Fruit fly (Drosophila melanogaster): ENCODE data around the gene CG5498.

Gene CG5498

dm6 chr3L:20384086-20384810 is at the start of gene CG5498, which contains the start of gene fbl:
CG5498 (minus strand) TSS chr3L:20384109.
fbl (plus strand) TSS chr3L:20384429.
- TF ChIP-seq pan (optimal IDR thresholded peaks at IDR 0.05) (no peak), CG8478 (optimal IDR thresholded peaks at IDR 0.05) (no peak), EcR (GFP tag; optimal IDR thresholded peaks at IDR 0.05) (no peak)

dm6 chr3L:20432297-20432696 is 48.4 kb upstream of the CG5498 start, which contains the start of the genes Las and Psn:
Las (minus strand) TSS chr3L:20432361.
Psn (plus strand) TSS chr3L:20432468.
- TF ChIP-seq Dll (optimal IDR thresholded peaks at IDR 0.05) = no peak
- no peak for TF ChIP-seq psq (optimal IDR thresholded peaks at IDR 0.05)
- no peak for TF ChIP-seq CG8478 (optimal IDR thresholded peaks at IDR 0.05)
- no peak for TF ChIP-seq EcR (GFP tag; optimal IDR thresholded peaks at IDR 0.05)
- TF ChIP-seq pan (optimal IDR thresholded peaks at IDR 0.05) = no peak
- no peak for TF ChIP-seq usp (GFP tag; optimal IDR thresholded peaks at IDR 0.05)

DNA sequence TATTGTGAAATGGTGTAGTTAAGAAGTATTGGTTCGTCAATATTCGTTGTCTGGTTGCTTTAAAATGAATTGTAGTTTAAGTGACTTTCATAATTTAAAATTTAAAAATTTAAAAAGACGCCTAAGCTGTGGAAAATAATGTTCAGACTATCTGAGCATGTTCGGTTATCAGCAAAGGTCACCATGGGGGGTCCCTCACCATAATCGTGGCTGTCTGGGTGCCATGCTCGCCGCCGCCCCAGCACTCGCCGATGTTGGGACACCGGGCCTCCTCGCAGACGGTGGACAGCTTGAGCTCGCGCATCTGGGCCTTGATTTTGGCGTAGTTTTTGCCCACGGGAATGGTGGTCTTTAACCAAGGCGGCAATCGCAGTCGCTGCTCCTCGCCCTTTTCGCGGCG is 47.7 kb upstream of the CG5498 start:
- no peak for TF ChIP-seq CG8478 (optimal IDR thresholded peaks at IDR 0.05)
- TF ChIP-seq Dll (optimal IDR thresholded peaks at IDR 0.05) = no peak
- no peak for TF ChIP-seq pan (optimal IDR thresholded peaks at IDR 0.05)
- no peak for TF ChIP-seq psq (optimal IDR thresholded peaks at IDR 0.05)
- no peak for TF ChIP-seq EcR (GFP tag; optimal IDR thresholded peaks at IDR 0.05)
- TF ChIP-seq usp (GFP tag; optimal IDR thresholded peaks at IDR 0.05) = no peak

dm6 chr3L:20430182-20430581 is 46.3 kb upstream of the CG5498 start, which contains the start of gene CG5262:
CG5262 (minus strand) TSS chr3L:20430475.
- TF ChIP-seq Dll (optimal IDR thresholded peaks at IDR 0.05) = no peak
- no peak for TF ChIP-seq psq (optimal IDR thresholded peaks at IDR 0.05)
- no peak for TF ChIP-seq pan (optimal IDR thresholded peaks at IDR 0.05)
- no peak for TF ChIP-seq CG8478 (optimal IDR thresholded peaks at IDR 0.05)
- TF ChIP-seq EcR (GFP tag; optimal IDR thresholded peaks at IDR 0.05) = no peak
- TF ChIP-seq usp (GFP tag; optimal IDR thresholded peaks at IDR 0.05) = no peak

DNA sequence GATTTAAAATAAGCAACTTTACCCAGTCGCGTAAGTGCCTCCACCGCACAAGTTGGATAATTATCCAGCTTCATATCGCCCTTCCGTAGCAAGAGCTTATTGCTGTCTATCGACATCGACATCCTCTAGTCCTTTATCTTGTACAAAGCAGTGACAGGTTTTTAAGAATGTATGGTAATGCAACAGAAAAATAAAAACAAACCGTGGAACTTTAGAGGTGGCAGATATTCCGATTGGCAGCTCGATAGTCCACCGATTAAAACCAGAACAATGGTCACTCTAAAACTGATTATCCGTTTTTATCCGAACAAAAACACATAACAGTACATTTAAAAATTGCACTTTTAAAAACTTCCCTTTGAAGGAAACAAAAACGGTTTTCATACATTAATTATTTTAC is 43.5 kb upstream of the CG5498 start, which contains the start of gene CG5274:
TSS of gene CG5274 (minus strand) at position 218 of the 400 bp plus-strand sequence.
- TF ChIP-seq psq (optimal IDR thresholded peaks at IDR 0.05) (no peak), Dll (optimal IDR thresholded peaks at IDR 0.05) (no peak), pan (optimal IDR thresholded peaks at IDR 0.05) (no peak), usp (GFP tag; optimal IDR thresholded peaks at IDR 0.05) (no peak), CG8478 (optimal IDR thresholded peaks at IDR 0.05) (no peak), EcR (GFP tag; optimal IDR thresholded peaks at IDR 0.05) (no peak)

DNA sequence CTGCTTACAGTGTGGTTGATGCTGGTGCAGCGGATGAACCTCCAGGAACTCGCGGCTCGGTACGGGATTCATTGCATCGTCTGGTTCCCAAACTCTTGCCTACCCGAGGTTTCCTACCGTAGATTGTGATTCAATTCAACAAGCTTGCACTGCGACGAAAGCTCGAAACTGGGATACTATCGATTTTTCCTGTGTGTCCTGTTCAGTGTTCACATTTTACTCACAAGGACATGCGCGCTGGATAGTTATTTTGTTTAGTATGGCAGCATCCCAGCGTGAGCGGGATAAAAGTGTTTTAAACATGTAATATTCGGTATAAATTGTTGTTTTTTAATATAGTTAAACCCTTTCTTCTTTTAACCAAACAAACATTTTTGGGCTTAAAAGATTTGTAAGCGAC is 42.0 kb upstream of the CG5498 start, which contains the start of gene CG5282:
TSS of gene CG5282 (minus strand) at position 184 of the 400 bp plus-strand sequence.
- TF ChIP-seq usp (GFP tag; optimal IDR thresholded peaks at IDR 0.05) = no peak
- no peak for TF ChIP-seq CG8478 (optimal IDR thresholded peaks at IDR 0.05)
- TF ChIP-seq Dll (optimal IDR thresholded peaks at IDR 0.05) = no peak
- TF ChIP-seq pan (optimal IDR thresholded peaks at IDR 0.05) = no peak
- TF ChIP-seq psq (optimal IDR thresholded peaks at IDR 0.05) = no peak
- TF ChIP-seq EcR (GFP tag; optimal IDR thresholded peaks at IDR 0.05) = no peak

- no peak for TF ChIP-seq psq (optimal IDR thresholded peaks at IDR 0.05)
- TF ChIP-seq pan (optimal IDR thresholded peaks at IDR 0.05) = no peak
- no peak for TF ChIP-seq usp (GFP tag; optimal IDR thresholded peaks at IDR 0.05)
- TF ChIP-seq CG8478 (optimal IDR thresholded peaks at IDR 0.05) = no peak
- TF ChIP-seq Dll (optimal IDR thresholded peaks at IDR 0.05) = no peak
- TF ChIP-seq EcR (GFP tag; optimal IDR thresholded peaks at IDR 0.05) = no peak
Measured at dm6 chr3L:20413304-20413703, 29.4 kb upstream of the CG5498 start, which contains the start of gene zye. zye (plus strand) TSS chr3L:20413604.

DNA sequence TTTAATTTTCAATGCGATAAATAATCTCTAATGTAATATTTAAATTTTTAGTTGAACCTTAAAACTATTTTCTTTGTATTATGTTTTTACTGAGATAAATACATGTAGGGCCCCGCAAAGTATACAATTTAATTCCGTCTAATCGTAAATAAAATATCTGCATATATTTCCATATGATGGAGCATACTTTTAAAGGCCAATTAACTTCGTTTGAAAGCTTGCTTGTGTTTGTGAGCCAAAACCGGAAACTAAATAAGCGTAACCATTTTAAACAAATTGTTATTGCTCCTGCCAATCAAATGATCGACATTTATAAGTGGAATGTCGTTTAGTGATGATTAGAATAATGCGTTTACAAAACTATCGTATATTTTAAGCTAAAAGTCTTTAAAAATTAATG is 26.9 kb upstream of the CG5498 start:
- no peak for TF ChIP-seq usp (GFP tag; optimal IDR thresholded peaks at IDR 0.05)
- TF ChIP-seq pan (optimal IDR thresholded peaks at IDR 0.05) = no peak
- no peak for TF ChIP-seq EcR (GFP tag; optimal IDR thresholded peaks at IDR 0.05)
- no peak for TF ChIP-seq CG8478 (optimal IDR thresholded peaks at IDR 0.05)
- TF ChIP-seq Dll (optimal IDR thresholded peaks at IDR 0.05) = no peak
- no peak for TF ChIP-seq psq (optimal IDR thresholded peaks at IDR 0.05)

- TF ChIP-seq CG8478 (optimal IDR thresholded peaks at IDR 0.05) (no peak), Dll (optimal IDR thresholded peaks at IDR 0.05) (no peak), pan (optimal IDR thresholded peaks at IDR 0.05) (no peak), EcR (GFP tag; optimal IDR thresholded peaks at IDR 0.05) (no peak), psq (optimal IDR thresholded peaks at IDR 0.05) (no peak), usp (GFP tag; optimal IDR thresholded peaks at IDR 0.05) (no peak)
Measured at dm6 chr3L:20410345-20410744, 26.4 kb upstream of the CG5498 start, which contains the start of gene CG13248. CG13248 (minus strand) TSS chr3L:20410566.

- TF ChIP-seq pan (optimal IDR thresholded peaks at IDR 0.05) (no peak), EcR (GFP tag; optimal IDR thresholded peaks at IDR 0.05) (no peak), usp (GFP tag; optimal IDR thresholded peaks at IDR 0.05) (no peak), CG8478 (optimal IDR thresholded peaks at IDR 0.05) (no peak), Dll (optimal IDR thresholded peaks at IDR 0.05) (no peak), psq (optimal IDR thresholded peaks at IDR 0.05) (no peak)
Measured at dm6 chr3L:20405971-20406948, 22.4 kb upstream of the CG5498 start.

DNA sequence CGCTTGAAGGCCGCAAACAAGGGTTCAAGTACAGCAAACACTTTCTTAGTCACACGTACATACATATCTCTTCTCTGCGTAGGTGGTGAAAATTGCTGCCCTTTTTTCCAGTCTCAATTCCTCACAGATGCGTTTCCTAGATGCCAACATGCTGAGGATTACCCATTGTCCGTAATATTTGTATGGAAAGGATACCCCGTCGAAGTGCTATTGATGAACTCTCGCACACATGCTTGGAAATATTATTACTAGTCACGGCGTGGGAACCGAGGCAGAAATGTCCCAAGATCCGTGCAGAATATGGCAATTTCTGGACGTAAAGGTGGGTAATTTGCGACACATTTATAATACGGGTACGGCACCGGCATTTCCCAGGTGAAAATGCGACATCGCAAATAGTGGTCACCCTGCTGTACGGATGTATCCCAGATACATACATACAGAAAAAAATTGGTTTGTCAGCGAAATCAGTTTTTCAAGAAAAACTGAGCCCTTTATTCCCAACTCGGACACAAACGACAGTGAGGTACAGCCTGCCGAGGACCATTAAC is 21.5 kb upstream of the CG5498 start:
- no peak for TF ChIP-seq psq (optimal IDR thresholded peaks at IDR 0.05)
- TF ChIP-seq CG8478 (optimal IDR thresholded peaks at IDR 0.05) = no peak
- no peak for TF ChIP-seq Dll (optimal IDR thresholded peaks at IDR 0.05)
- no peak for TF ChIP-seq pan (optimal IDR thresholded peaks at IDR 0.05)
- TF ChIP-seq EcR (GFP tag; optimal IDR thresholded peaks at IDR 0.05) = no peak
- TF ChIP-seq usp (GFP tag; optimal IDR thresholded peaks at IDR 0.05) = no peak

Data from whole organism.